Fruit fly (Drosophila melanogaster): ENCODE results near the gene Cpr100A.

Cpr100A gene

dm6 chr3R:30887711-30888549 is 20.6 kb downstream of the Cpr100A start (continued):
- TF ChIP-seq sc (optimal IDR thresholded peaks at IDR 0.05) (no peak), sc (GFP tag; optimal IDR thresholded peaks at IDR 0.05) (no peak), pros (GFP tag; optimal IDR thresholded peaks at IDR 0.05) (no peak), lmd (GFP tag; IDR thresholded peaks at IDR 0.05) (peak; percentile 74), CG6813 (GFP tag; optimal IDR thresholded peaks at IDR 0.05) (peak; percentile 64), aop (GFP tag; IDR thresholded peaks at IDR 0.05) (no peak), Ets97D (GFP tag; optimal IDR thresholded peaks at IDR 0.05) (peak; percentile 16), HLH54F (GFP tag; optimal IDR thresholded peaks at IDR 0.05) (peak; percentile 18), tx (GFP tag; optimal IDR thresholded peaks at IDR 0.05) (peak; percentile 38), usp (GFP tag; optimal IDR thresholded peaks at IDR 0.05) (no peak), Trl (optimal IDR thresholded peaks at IDR 0.05) (no peak), Trl (GFP tag; optimal IDR thresholded peaks at IDR 0.05) (peak; percentile 43), Abd-B (GFP tag; optimal IDR thresholded peaks at IDR 0.05) (no peak), Dfd (GFP tag; optimal IDR thresholded peaks at IDR 0.05) (no peak), Hr3 (GFP tag; optimal IDR thresholded peaks at IDR 0.05) (peak; percentile 44), CG3407 (GFP tag; optimal IDR thresholded peaks at IDR 0.05) (peak; percentile 22), tin (GFP tag; optimal IDR thresholded peaks at IDR 0.05) (peak; percentile 61), Bdp1 (GFP tag; optimal IDR thresholded peaks at IDR 0.05) (no peak), CG17829 (tag; optimal IDR thresholded peaks at IDR 0.05) (peak; percentile 31), CG10267 (tag; optimal IDR thresholded peaks at IDR 0.05) (peak; percentile 23), H15 (GFP tag; IDR thresholded peaks at IDR 0.05) (peak; percentile 67; the same call in 2 of the 3 replicates), CG4360 (GFP tag; IDR thresholded peaks at IDR 0.05) (no peak), Hr39 (optimal IDR thresholded peaks at IDR 0.05) (no peak), CG7556 (GFP tag; optimal IDR thresholded peaks at IDR 0.05) (peak; percentile 36), Myb (GFP tag; optimal IDR thresholded peaks at IDR 0.05) (peak; percentile 42), pfk (GFP tag; optimal IDR thresholded peaks at IDR 0.05) (no peak), pzg (GFP tag; optimal IDR thresholded peaks at IDR 0.05) (no peak), eyg (GFP tag; optimal IDR thresholded peaks at IDR 0.05) (no peak), CG17359 (tag; optimal IDR thresholded peaks at IDR 0.05) (peak; percentile 74), zf30C (GFP tag; optimal IDR thresholded peaks at IDR 0.05) (no peak), toy (GFP tag; IDR thresholded peaks at IDR 0.05) (no peak), lbe (GFP tag; optimal IDR thresholded peaks at IDR 0.05) (peak; percentile 71), zen2 (GFP tag; IDR thresholded peaks at IDR 0.05; ENCODE audit: partially characterized antibody) (no peak), CG14667 (GFP tag; IDR thresholded peaks at IDR 0.05) (peak; percentile 45)

dm6 chr3R:30888550-30889259 is 21.4 kb downstream of the Cpr100A start, which contains the start of gene Sap-r:
Gene Sap-r (minus strand): TSS chr3R:30889062.
- TF ChIP-seq CG11560 (tag; IDR thresholded peaks at IDR 0.05) (peak; percentile 77; the same call in 2 of the 3 replicates), NfI (GFP tag; optimal IDR thresholded peaks at IDR 0.05) (no peak), Abd-B (GFP tag; optimal IDR thresholded peaks at IDR 0.05) (peak; percentile 87), CG12299 (tag; optimal IDR thresholded peaks at IDR 0.05) (peak; percentile 34), Blimp-1 (GFP tag; optimal IDR thresholded peaks at IDR 0.05) (no peak), gsb-n (tag; optimal IDR thresholded peaks at IDR 0.05) (peak; percentile 28), tx (GFP tag; optimal IDR thresholded peaks at IDR 0.05) (no peak), Hmr (GFP tag; optimal IDR thresholded peaks at IDR 0.05) (peak; percentile 81), gfzf (GFP tag; optimal IDR thresholded peaks at IDR 0.05) (peak; percentile 99), h (optimal IDR thresholded peaks at IDR 0.05) (no peak), Nf-YC (tag; optimal IDR thresholded peaks at IDR 0.05) (peak; percentile 92), CG3847 (GFP tag; IDR thresholded peaks at IDR 0.05) (peak; percentile 61), slbo (GFP tag; IDR thresholded peaks at IDR 0.05) (peak; percentile 33; the same call in 1 of the 2 replicates), Elba2 (GFP tag; optimal IDR thresholded peaks at IDR 0.05) (no peak), CG15479 (GFP tag; optimal IDR thresholded peaks at IDR 0.05) (no peak), BtbVII (GFP tag; optimal IDR thresholded peaks at IDR 0.05) (no peak), Med (GFP tag) (peak; percentile 91), CG2116 (GFP tag; optimal IDR thresholded peaks at IDR 0.05) (peak; percentile 28), CG7556 (GFP tag; optimal IDR thresholded peaks at IDR 0.05) (no peak), hth (optimal IDR thresholded peaks at IDR 0.05) (no peak)
